Worm (Caenorhabditis elegans): ENCODE measurements around the gene nhx-2.

- TF ChIP-seq ztf-29 (GFP tag; IDR thresholded peaks at IDR 0.05) (no peak), cog-1 (tag; optimal IDR thresholded peaks at IDR 0.05) (peak; percentile 24), ztf-23 (GFP tag; IDR thresholded peaks at IDR 0.05) (no peak), klf-2 (GFP tag; conservative IDR thresholded peaks at IDR 0.05) (no peak), T22C8.4 (GFP tag; IDR thresholded peaks at IDR 0.05) (no peak)
Observed at ce11 chrII:7676307-7676905, 17.4 kb downstream of the nhx-2 start.
